Worm (Caenorhabditis elegans) whole organism, young adult: ENCODE measurements around the gene gst-44.

Experiments
- F49E8.2 ChIP-seq: sonication (generic microtip); optimal IDR thresholded peaks from 3 replicates; lab custom pipeline; 2017; ENCODE audit warnings: missing genetic modification characterization, mild to moderate bottlenecking, missing compliant biosample characterization, antibody characterized with exemption, moderate library complexity; ENCODE audit not compliant: insufficient read depth
- K12H6.12 ChIP-seq: fragments of 200-800 bp; sonication (Bioruptor generic); optimal IDR thresholded peaks from 2 replicates; lab custom pipeline; 2018; ENCODE audit warnings: mild to moderate bottlenecking, missing genetic modification characterization, missing compliant biosample characterization
- him-1 ChIP-seq: sonication (generic microtip); optimal IDR thresholded peaks from 2 replicates; lab custom pipeline; 2016; ENCODE audit warnings: missing genotype, missing genetic modification reagents, missing genetic modification characterization, missing compliant biosample characterization
- hrde-1 ChIP-seq: sonication (generic microtip); optimal IDR thresholded peaks from 2 replicates; lab custom pipeline; 2016; ENCODE audit warnings: missing genetic modification characterization, mild to moderate bottlenecking, missing compliant biosample characterization, moderate library complexity, missing genotype, missing genetic modification reagents, borderline replicate concordance
- lin-54 ChIP-seq: fragments of 200-800 bp; sonication (Bioruptor generic); optimal IDR thresholded peaks from 2 replicates; lab custom pipeline; 2018; ENCODE audit warnings: mild to moderate bottlenecking, missing genetic modification characterization, missing compliant biosample characterization
- mxl-1 ChIP-seq: sonication (generic microtip); optimal IDR thresholded peaks from 2 replicates; lab custom pipeline; 2016; ENCODE audit warnings: missing genetic modification characterization, missing compliant biosample characterization
- nfya-1 ChIP-seq: sonication (generic microtip); optimal IDR thresholded peaks from 2 replicates; lab custom pipeline; 2017; ENCODE audit warnings: antibody characterized with exemption, missing compliant biosample characterization, missing genetic modification characterization, borderline replicate concordance; ENCODE audit not compliant: insufficient read depth
- pha-4 ChIP-seq: fragments of 150-350 bp; sonication (generic microtip); optimal IDR thresholded peaks from 2 replicates; lab custom pipeline; 2014; ENCODE audit warnings: missing biosample characterization, missing genetic modification reagents, missing genetic modification characterization
- snpc-1.3 ChIP-seq: sonication (generic microtip); optimal IDR thresholded peaks from 2 replicates; lab custom pipeline; 2017; ENCODE audit warnings: missing genetic modification characterization, mild to moderate bottlenecking, missing compliant biosample characterization, antibody characterized with exemption, moderate library complexity, missing genotype, missing genetic modification reagents; ENCODE audit not compliant: insufficient read depth
- tlf-1 ChIP-seq: fragments of 200-800 bp; sonication (Bioruptor generic); optimal IDR thresholded peaks from 2 replicates; lab custom pipeline; 2018; ENCODE audit warnings: mild to moderate bottlenecking, missing genetic modification characterization, missing compliant biosample characterization
- unc-130 ChIP-seq: sonication (generic microtip); optimal IDR thresholded peaks from 2 replicates; lab custom pipeline; 2016; ENCODE audit warnings: missing genetic modification reagents, missing genetic modification characterization, missing compliant biosample characterization

ce11 chrV:16377188-16377587 lies 13.5 kb upstream of the gst-44 start:
- TF ChIP-seq tlf-1 (GFP tag; lab: Kevin White, UChicago) = no peak
- TF ChIP-seq K12H6.12 (tag; lab: Kevin White, UChicago) = no peak
- no peak for TF ChIP-seq pha-4
- TF ChIP-seq nfya-1 = no peak
- no peak for TF ChIP-seq hrde-1 (tag; lab: Kevin White, UChicago)
- no peak for TF ChIP-seq unc-130 (GFP tag; lab: Kevin White, UChicago)
- TF ChIP-seq mxl-1 (tag; lab: Kevin White, UChicago) = no peak
- TF ChIP-seq F49E8.2 (tag; lab: Kevin White, UChicago) = no peak
- no peak for TF ChIP-seq him-1 (tag; lab: Kevin White, UChicago)
- TF ChIP-seq snpc-1.3 (tag; lab: Kevin White, UChicago) = no peak
- no peak for TF ChIP-seq lin-54
